Worm (Caenorhabditis elegans) whole organism, L3 larva: Measurements from ENCODE around the gene acox-1.5.

ENCODE experiments used
- ama-1 ChIP-seq: fragments of 150-350 bp; optimal IDR thresholded peaks from 2 replicates; lab custom pipeline; 2018
- ceh-82 ChIP-seq: fragments of 150-350 bp; optimal IDR thresholded peaks from 2 replicates; lab custom pipeline; 2014; ENCODE audit warnings: missing biosample characterization, missing genetic modification characterization
- hmg-11 ChIP-seq: sonication (generic microtip); optimal IDR thresholded peaks from 2 replicates; lab custom pipeline; 2016; ENCODE audit warnings: missing genetic modification characterization, missing compliant biosample characterization
- lin-39 ChIP-seq: fragments of 150-350 bp; optimal IDR thresholded peaks from 2 replicates; lab custom pipeline; 2018; ENCODE audit warnings: missing biosample characterization, missing genetic modification reagents, missing genetic modification characterization
- nfya-1 ChIP-seq: sonication (generic microtip); optimal IDR thresholded peaks from 2 replicates; lab custom pipeline; 2017; ENCODE audit warnings: missing genetic modification characterization, mild to moderate bottlenecking, missing compliant biosample characterization, antibody characterized with exemption, moderate library complexity; ENCODE audit not compliant: insufficient read depth
- nhr-25 ChIP-seq: sonication (generic microtip); optimal IDR thresholded peaks from 2 replicates; lab custom pipeline; 2017; ENCODE audit warnings: missing biosample characterization, missing genetic modification characterization
- nhr-76 ChIP-seq: fragments of 150-350 bp; sonication (generic microtip); optimal IDR thresholded peaks from 5 replicates; lab custom pipeline; 2014; ENCODE audit warnings: missing biosample characterization, missing genetic modification characterization
- pha-4 ChIP-seq: fragments of 150-350 bp; optimal IDR thresholded peaks from 2 replicates; lab custom pipeline; 2014; ENCODE audit warnings: missing biosample characterization, missing genetic modification reagents, missing genetic modification characterization
- skn-1 ChIP-seq: fragments of 150-350 bp; optimal IDR thresholded peaks from 2 replicates; lab custom pipeline; 2014; ENCODE audit warnings: missing biosample characterization, missing genetic modification characterization
- snpc-4 ChIP-seq: fragments of 150-350 bp; optimal IDR thresholded peaks from 2 replicates; lab custom pipeline; 2014; ENCODE audit warnings: missing biosample characterization, missing genetic modification characterization
- unc-39 ChIP-seq: sonication (generic microtip); optimal IDR thresholded peaks from 4 replicates; lab custom pipeline; 2017; ENCODE audit warnings: missing biosample characterization, missing genetic modification characterization
- ztf-11 ChIP-seq: fragments of 150-350 bp; optimal IDR thresholded peaks from 2 replicates; lab custom pipeline; 2014; ENCODE audit warnings: missing biosample characterization, missing genetic modification characterization

DNA sequence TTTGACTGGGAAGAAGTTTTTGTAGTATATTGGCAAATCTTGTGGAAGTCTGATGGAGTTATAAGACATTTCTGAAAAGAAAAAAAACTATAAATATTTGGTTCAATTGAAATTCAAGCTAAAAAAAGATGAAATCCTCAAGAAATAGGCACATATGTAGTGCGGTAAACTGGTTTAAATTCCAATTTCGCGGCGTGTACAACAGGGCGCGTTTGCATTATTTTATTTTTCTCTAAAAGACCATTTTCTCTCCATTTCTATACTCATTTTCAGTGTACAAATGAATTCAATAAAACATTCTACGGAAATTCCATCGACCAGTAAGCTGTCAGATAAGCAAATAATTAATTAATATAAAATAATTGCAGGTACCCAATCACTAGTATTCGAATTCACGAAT lies 22.2 kb upstream of the acox-1.5 start, which contains the start of the genes pri-1 and F58A4.6:
- TF ChIP-seq lin-39 (tag; lab: Kevin White, UChicago) (no peak), nhr-25 (tag; lab: Kevin White, UChicago) (peak; percentile 2), pha-4 (tag; lab: Kevin White, UChicago) (no peak), hmg-11 (tag; lab: Kevin White, UChicago) (no peak), ztf-11 (tag; lab: Kevin White, UChicago) (no peak), ceh-82 (tag; lab: Kevin White, UChicago) (no peak), snpc-4 (tag; lab: Kevin White, UChicago) (no peak), ama-1 (no peak), nhr-76 (tag; lab: Kevin White, UChicago) (no peak), skn-1 (tag; lab: Kevin White, UChicago) (no peak), unc-39 (no peak), nfya-1 (peak; percentile 45)
